Worm (Caenorhabditis elegans) whole organism, midembryonic: ENCODE measurements around the gene wapl-1.

Source experiments
- T22C8.4 ChIP-seq: fragments of 200-800 bp; sonication (Bioruptor generic); IDR thresholded peaks from 2 replicates; pipeline ENCODE4 v1.3.6; 2022; ENCODE audit warnings: missing genetic modification characterization, missing compliant biosample characterization
- cog-1 ChIP-seq: sonication (generic microtip); optimal IDR thresholded peaks from 2 replicates; lab custom pipeline; 2016; ENCODE audit warnings: missing genetic modification characterization, missing compliant biosample characterization
- flt-1 ChIP-seq: fragments of 200-800 bp; sonication (Bioruptor generic); IDR thresholded peaks from 2 replicates; pipeline ENCODE4 v1.3.6; 2022; ENCODE audit warnings: missing genetic modification characterization, missing compliant biosample characterization
- klf-2 ChIP-seq: fragments of 200-800 bp; sonication (Bioruptor generic); conservative IDR thresholded peaks from 2 replicates; pipeline ENCODE4 v1.3.6; 2022; ENCODE audit warnings: missing genetic modification reagents, missing genetic modification characterization, missing compliant biosample characterization
- med-1 ChIP-seq: sonication (generic microtip); optimal IDR thresholded peaks from 2 replicates; lab custom pipeline; 2017; ENCODE audit warnings: missing genetic modification characterization, mild to moderate bottlenecking, missing compliant biosample characterization, antibody characterized with exemption, missing genetic modification reagents; ENCODE audit not compliant: insufficient read depth
- ref-1 ChIP-seq: fragments of 200-800 bp; sonication (Bioruptor generic); conservative IDR thresholded peaks from 2 replicates; pipeline ENCODE4 v1.3.6; 2022; ENCODE audit warnings: missing genetic modification reagents, missing genetic modification characterization, missing compliant biosample characterization
- tab-1 ChIP-seq: fragments of 200-800 bp; sonication (Bioruptor generic); IDR thresholded peaks from 2 replicates; pipeline ENCODE4 v1.3.6; 2022; ENCODE audit warnings: missing genetic modification characterization, missing compliant biosample characterization
- ztf-23 ChIP-seq: fragments of 200-800 bp; sonication (Bioruptor generic); IDR thresholded peaks from 2 replicates; pipeline ENCODE4 v1.3.6; 2022; ENCODE audit warnings: missing genetic modification reagents, missing genetic modification characterization, missing compliant biosample characterization
- ztf-29 ChIP-seq: fragments of 200-800 bp; sonication (Bioruptor generic); IDR thresholded peaks from 2 replicates; pipeline ENCODE4 v1.3.6; 2022; ENCODE audit warnings: missing genetic modification reagents, missing genetic modification characterization, missing compliant biosample characterization

DNA sequence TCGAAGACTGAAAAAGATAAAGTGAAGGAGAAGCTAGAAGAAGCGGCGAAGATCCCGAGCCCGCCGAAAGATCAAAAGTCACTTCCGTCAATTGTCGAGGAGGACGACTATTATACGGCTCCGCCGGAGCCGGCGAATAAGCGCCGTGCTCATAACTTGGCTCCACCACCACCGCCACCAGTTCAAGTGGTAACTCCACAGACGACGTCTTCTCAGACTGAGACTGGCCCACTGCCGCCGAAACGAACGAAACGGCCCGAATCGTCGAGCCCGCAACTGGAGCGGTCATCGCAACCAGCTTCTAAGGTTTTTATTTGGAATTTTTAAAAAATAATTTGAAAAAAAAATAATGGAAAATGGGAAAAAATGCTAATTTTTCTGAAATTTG, 33.6 kb downstream of the wapl-1 start:
- no peak for TF ChIP-seq ref-1 (GFP tag; lab: Robert Waterston, UW)
- no peak for TF ChIP-seq flt-1 (GFP tag; lab: Robert Waterston, UW)
- TF ChIP-seq klf-2 (GFP tag; lab: Robert Waterston, UW), result no peak
- TF ChIP-seq med-1 (GFP tag; lab: Kevin White, UChicago), result no peak
- TF ChIP-seq tab-1 (GFP tag; lab: Robert Waterston, UW), result no peak
- no peak for TF ChIP-seq ztf-23 (GFP tag; lab: Robert Waterston, UW)
- no peak for TF ChIP-seq T22C8.4
- TF ChIP-seq ztf-29 (GFP tag; lab: Robert Waterston, UW), result no peak
- TF ChIP-seq cog-1, result no peak
